Worm (Caenorhabditis elegans): ENCODE results near the gene tkr-2.

ce11 chrIV:6219429-6219828 is 17.6 kb downstream of the tkr-2 start, which contains the start of gene C49A9.4:
- no peak for TF ChIP-seq him-1 (tag; optimal IDR thresholded peaks at IDR 0.05)
- TF ChIP-seq dao-5 (tag; optimal IDR thresholded peaks at IDR 0.05), result no peak
- TF ChIP-seq W03F9.2 (tag; optimal IDR thresholded peaks at IDR 0.05), result no peak

Data from whole organism, L4/young adult.